Fruit fly (Drosophila melanogaster) whole organism, embryonic: Measurements from ENCODE around the gene CG32945.

ENCODE experiments used
- Atf-2 ChIP-seq: fragments of 200-800 bp; sonication (Bioruptor generic); optimal IDR thresholded peaks from 2 replicates; lab custom pipeline; 2016; ENCODE audit warnings: missing biosample characterization, missing genetic modification characterization
- Awh ChIP-seq: fragments of 200-800 bp; sonication (Bioruptor generic); IDR thresholded peaks from 2 replicates; pipeline ENCODE4, ENCODE4 v1.3.6; 2022; ENCODE audit warnings: missing biosample characterization, missing genetic modification characterization
- CG18599 ChIP-seq: fragments of 200-800 bp; sonication (Bioruptor generic); optimal IDR thresholded peaks from 3 replicates; lab custom pipeline; 2017; ENCODE audit warnings: missing biosample characterization, missing genetic modification characterization, mild to moderate bottlenecking, moderate library complexity, missing genetic modification reagents
- CG2120 ChIP-seq: fragments of 200-800 bp; sonication (Bioruptor generic); optimal IDR thresholded peaks from 3 replicates; lab custom pipeline; 2016; ENCODE audit warnings: missing biosample characterization, missing genetic modification characterization
- CG2199 ChIP-seq: fragments of 200-800 bp; sonication (Bioruptor generic); IDR thresholded peaks from 3 replicates; pipeline ENCODE4 v1.3.6; 2022; ENCODE audit warnings: missing biosample characterization, missing genetic modification characterization
- CG2678 ChIP-seq: fragments of 200-800 bp; sonication (Bioruptor generic); optimal IDR thresholded peaks from 3 replicates; lab custom pipeline; 2019; ENCODE audit warnings: missing biosample characterization, mild to moderate bottlenecking, missing genetic modification characterization, moderate library complexity
- CG32532 ChIP-seq: fragments of 200-800 bp; sonication (Bioruptor generic); IDR thresholded peaks from 2 replicates; pipeline ENCODE4 v1.3.6; 2022; ENCODE audit warnings: missing biosample characterization, missing genetic modification characterization
- CG4282 ChIP-seq: fragments of 200-800 bp; sonication (Bioruptor generic); optimal IDR thresholded peaks from 2 replicates; lab custom pipeline; 2016; ENCODE audit warnings: missing biosample characterization, missing genetic modification characterization
- CG6689 ChIP-seq: fragments of 200-800 bp; sonication (Bioruptor generic); IDR thresholded peaks from 2 replicates; pipeline ENCODE4 v1.3.6; 2022; ENCODE audit warnings: missing biosample characterization, missing genetic modification characterization
- CG9609 ChIP-seq: fragments of 200-800 bp; sonication (Bioruptor generic); optimal IDR thresholded peaks from 3 replicates; lab custom pipeline; 2016; ENCODE audit warnings: missing biosample characterization, missing genetic modification characterization
- D ChIP-seq, 2 experiments: fragments of 200-800 bp in 1 of 2; fragments of >200 bp in 1 of 2; sonication (Bioruptor generic) in 1 of 2; optimal IDR thresholded peaks; 2 replicates in 1 of 2; 3 replicates in 1 of 2; lab custom pipeline; 2017; ENCODE audit warnings: mild to moderate bottlenecking in 1 of 2, missing biosample characterization in 1 of 2, missing genetic modification characterization in 1 of 2, missing genetic modification reagents in 1 of 2
- D19A ChIP-seq: fragments of 200-800 bp; optimal IDR thresholded peaks from 3 replicates; lab custom pipeline; 2019; ENCODE audit warnings: missing biosample characterization, mild to moderate bottlenecking, missing genetic modification characterization, moderate library complexity
- Dad ChIP-seq: fragments of 200-800 bp; sonication (Bioruptor generic); optimal IDR thresholded peaks from 3 replicates; lab custom pipeline; 2016; ENCODE audit warnings: missing biosample characterization, missing genetic modification characterization
- Jarid2 ChIP-seq: fragments of 200-800 bp; sonication (Bioruptor generic); optimal IDR thresholded peaks from 3 replicates; lab custom pipeline; 2017; ENCODE audit warnings: mild to moderate bottlenecking, missing biosample characterization, missing genetic modification reagents, missing genetic modification characterization
- Meics ChIP-seq: fragments of 200-800 bp; sonication (Bioruptor generic); optimal IDR thresholded peaks from 2 replicates; lab custom pipeline; 2017; ENCODE audit warnings: missing biosample characterization, mild to moderate bottlenecking, missing genetic modification characterization
- Scr ChIP-seq: fragments of 200-800 bp; sonication (Bioruptor generic); IDR thresholded peaks from 2 replicates; pipeline ENCODE4 v1.3.6; 2022; ENCODE audit warnings: missing biosample characterization, missing genetic modification characterization; ENCODE audit not compliant: partially characterized antibody
- Spps ChIP-seq: fragments of 200-800 bp; sonication (Bioruptor generic); optimal IDR thresholded peaks from 2 replicates; lab custom pipeline; 2018; ENCODE audit warnings: missing biosample characterization, mild to moderate bottlenecking, missing genetic modification characterization
- Trl ChIP-seq, 3 experiments: fragments of >200 bp in 2 of 3; fragments of 200-800 bp in 1 of 3; sonication (Bioruptor generic) in 1 of 3; optimal IDR thresholded peaks; 2 replicates in 1 of 3; 3 replicates in 2 of 3; lab custom pipeline; 2016 to 2017; ENCODE audit warnings: missing biosample characterization in 1 of 3, missing genetic modification characterization in 1 of 3
- Xrp1 ChIP-seq: fragments of 200-800 bp; sonication (Bioruptor generic); IDR thresholded peaks from 2 replicates; pipeline ENCODE4 v1.3.6; 2022; ENCODE audit warnings: missing biosample characterization, missing genetic modification characterization
- ac ChIP-seq: fragments of 200-800 bp; sonication (Bioruptor generic); optimal IDR thresholded peaks from 3 replicates; lab custom pipeline; 2017; ENCODE audit warnings: missing biosample characterization, mild to moderate bottlenecking, missing genetic modification characterization
- gem ChIP-seq: fragments of 200-800 bp; sonication (Bioruptor generic); optimal IDR thresholded peaks from 2 replicates; lab custom pipeline; 2019; ENCODE audit warnings: missing biosample characterization, mild to moderate bottlenecking, missing genetic modification characterization, moderate library complexity
- ham ChIP-seq: fragments of 200-800 bp; sonication (Bioruptor generic); IDR thresholded peaks from 2 replicates; pipeline ENCODE4 v1.3.6; 2022; ENCODE audit warnings: missing biosample characterization, missing genetic modification characterization
- knrl ChIP-seq: fragments of 200-800 bp; sonication (Bioruptor generic); IDR thresholded peaks from 3 replicates; pipeline ENCODE4 v1.3.6; 2022; ENCODE audit warnings: missing biosample characterization, missing genetic modification characterization; ENCODE audit not compliant: partially characterized antibody
- lola ChIP-seq, 3 experiments: fragments of >200 bp in 2 of 3; fragments of 200-800 bp in 1 of 3; sonication (Bioruptor generic) in 1 of 3; optimal IDR thresholded peaks; 2 replicates each; lab custom pipeline; 2017 to 2019; ENCODE audit warnings: missing biosample characterization in 3 of 3, missing genetic modification characterization in 3 of 3, mild to moderate bottlenecking in 1 of 3, moderate library complexity in 1 of 3
- nau ChIP-seq: fragments of 200-800 bp; sonication (Bioruptor generic); optimal IDR thresholded peaks from 3 replicates; lab custom pipeline; 2017; ENCODE audit warnings: missing biosample characterization, mild to moderate bottlenecking, missing genetic modification characterization, missing genetic modification reagents
- nerfin-2 ChIP-seq: fragments of 200-800 bp; sonication (Bioruptor generic); IDR thresholded peaks from 2 replicates; pipeline ENCODE4 v1.3.6; 2022; ENCODE audit warnings: missing biosample characterization, missing genetic modification characterization; ENCODE audit not compliant: partially characterized antibody
- pan ChIP-seq, 4 experiments: fragments of >200 bp in 3 of 4; fragments of 200-800 bp in 1 of 4; sonication (Bioruptor generic) in 1 of 4; optimal IDR thresholded peaks in 3 of 4; IDR thresholded peaks in 1 of 4; 2 replicates each; pipeline versions ENCODE4 v1.3.6 to Lab custom; 2017 to 2022; ENCODE audit warnings: missing biosample characterization in 2 of 4, missing genetic modification characterization in 2 of 4, mixed read lengths in 1 of 4
- repo ChIP-seq: fragments of 200-800 bp; sonication (Bioruptor generic); optimal IDR thresholded peaks from 2 replicates; lab custom pipeline; 2016; ENCODE audit warnings: missing biosample characterization, missing genetic modification characterization
- rib ChIP-seq: fragments of 200-800 bp; sonication (Bioruptor generic); IDR thresholded peaks from 2 replicates; pipeline ENCODE4 v1.3.6; 2022; ENCODE audit warnings: missing biosample characterization, missing genetic modification characterization
- sens ChIP-seq: fragments of 200-800 bp; sonication (Bioruptor generic); peaks from one replicate; lab custom pipeline; 2016; ENCODE audit warnings: missing biosample characterization, missing genetic modification characterization
- stwl ChIP-seq: fragments of 200-800 bp; sonication (Bioruptor generic); optimal IDR thresholded peaks from 3 replicates; lab custom pipeline; 2018; ENCODE audit warnings: missing biosample characterization, mild to moderate bottlenecking, missing genetic modification characterization, moderate library complexity
- tin ChIP-seq: fragments of 200-800 bp; sonication (Bioruptor generic); optimal IDR thresholded peaks from 3 replicates; lab custom pipeline; 2016; ENCODE audit warnings: missing biosample characterization, missing genetic modification characterization
- tll ChIP-seq, 2 experiments: fragments of 200-800 bp in 1 of 2; fragments of >200 bp in 1 of 2; sonication (Bioruptor generic) in 1 of 2; optimal IDR thresholded peaks; 2 replicates each; lab custom pipeline; 2017 to 2019; ENCODE audit warnings: missing biosample characterization in 2 of 2, missing genetic modification characterization in 2 of 2, mild to moderate bottlenecking in 1 of 2, moderate library complexity in 1 of 2
- vfl ChIP-seq: fragments of 200-800 bp; sonication (Bioruptor generic); optimal IDR thresholded peaks from 2 replicates; lab custom pipeline; 2016; ENCODE audit warnings: missing biosample characterization, missing genetic modification characterization
- zen ChIP-seq: fragments of 200-800 bp; sonication (Bioruptor generic); optimal IDR thresholded peaks from 3 replicates; lab custom pipeline; 2018; ENCODE audit warnings: missing biosample characterization, mild to moderate bottlenecking, missing genetic modification characterization, moderate library complexity
- zf30C ChIP-seq: fragments of 200-800 bp; sonication (Bioruptor generic); optimal IDR thresholded peaks from 3 replicates; lab custom pipeline; 2018; ENCODE audit warnings: missing biosample characterization, mild to moderate bottlenecking, missing genetic modification characterization

Gene CG32945

dm6 chr3R:4601887-4602531, 23.6 kb upstream of the CG32945 start (continued):
- TF ChIP-seq D19A (tag; lab: Kevin White, UChicago) = peak; percentile 18
- peak; percentile 43 for TF ChIP-seq zen (tag; lab: Kevin White, UChicago)
- TF ChIP-seq gem (tag; lab: Kevin White, UChicago) = peak; percentile 29
- no peak for TF ChIP-seq knrl (GFP tag; lab: Robert Waterston, UW)
- peak in 1 of 2 experiments; percentile 67 for TF ChIP-seq pan (optimal IDR thresholded peaks at IDR 0.05; lab: Kevin White, UChicago)
- TF ChIP-seq pan (GFP tag; optimal IDR thresholded peaks at IDR 0.05 in 1 of 2, IDR thresholded peaks at IDR 0.05 in 1 of 2) = peak in 1 of 2 experiments; percentile 40
- TF ChIP-seq Xrp1 (GFP tag; lab: Robert Waterston, UW) = peak; percentile 24; the same call in 1 of the 2 replicates
- peak; percentile 79; the same call in 1 of the 3 replicates for TF ChIP-seq CG2199 (GFP tag; lab: Robert Waterston, UW)
- peak in 1 of 2 experiments; percentile 15 for TF ChIP-seq tll (GFP tag; optimal IDR thresholded peaks at IDR 0.05; lab: Kevin White, UChicago)
- TF ChIP-seq CG9609 (GFP tag; lab: Kevin White, UChicago) = no peak
- no peak for TF ChIP-seq Scr (GFP tag; lab: Robert Waterston, UW)
- no peak for TF ChIP-seq ham (GFP tag; lab: Robert Waterston, UW)
- peak; percentile 35 for TF ChIP-seq CG2120 (GFP tag; lab: Kevin White, UChicago)
- no peak for TF ChIP-seq tin (GFP tag; lab: Kevin White, UChicago)
- no peak for TF ChIP-seq nau (GFP tag; lab: Kevin White, UChicago)
- TF ChIP-seq repo (GFP tag; lab: Kevin White, UChicago) = no peak
- TF ChIP-seq CG18599 (GFP tag; lab: Kevin White, UChicago) = peak; percentile 38
- TF ChIP-seq D (optimal IDR thresholded peaks at IDR 0.05; lab: Kevin White, UChicago) = no peak
- peak; percentile 31 for TF ChIP-seq D (GFP tag; optimal IDR thresholded peaks at IDR 0.05; lab: Kevin White, UChicago)
- TF ChIP-seq Dad (GFP tag; lab: Kevin White, UChicago) = no peak
- no peak for TF ChIP-seq rib (GFP tag; lab: Robert Waterston, UW)
- peak; percentile 16 for TF ChIP-seq Meics (GFP tag; lab: Kevin White, UChicago)
- TF ChIP-seq CG6689 (GFP tag; lab: Robert Waterston, UW) = no peak
- TF ChIP-seq Spps (tag; lab: Kevin White, UChicago) = no peak
- peak; percentile 82 for TF ChIP-seq ac (GFP tag; lab: Kevin White, UChicago)
- peak in 1 of 3 experiments; percentile 40 for TF ChIP-seq lola (GFP tag; optimal IDR thresholded peaks at IDR 0.05; lab: Kevin White, UChicago)
- TF ChIP-seq Atf-2 (GFP tag; lab: Kevin White, UChicago) = no peak
- no peak for TF ChIP-seq CG4282 (GFP tag; lab: Kevin White, UChicago)
- TF ChIP-seq, all 482 proteins: peak for 28

- TF ChIP-seq stwl (tag; lab: Kevin White, UChicago) (peak; percentile 51), pan (optimal IDR thresholded peaks at IDR 0.05; lab: Kevin White, UChicago) (no peak), pan (GFP tag; optimal IDR thresholded peaks at IDR 0.05 in 1 of 2, IDR thresholded peaks at IDR 0.05 in 1 of 2) (no peak), sens (GFP tag; lab: Kevin White, UChicago) (peak; percentile 66), CG2678 (no peak), Trl (optimal IDR thresholded peaks at IDR 0.05; lab: Kevin White, UChicago) (peak; percentile 30 to 56), Trl (GFP tag; optimal IDR thresholded peaks at IDR 0.05; lab: Kevin White, UChicago) (no peak), Awh (GFP tag; lab: Robert Waterston, UW) (no peak), CG2199 (GFP tag; lab: Robert Waterston, UW) (peak; percentile 99), vfl (GFP tag; lab: Kevin White, UChicago) (no peak), nerfin-2 (GFP tag; lab: Robert Waterston, UW) (no peak), Jarid2 (GFP tag; lab: Kevin White, UChicago) (peak; percentile 27), CG32532 (GFP tag; lab: Robert Waterston, UW) (no peak), zf30C (GFP tag; lab: Kevin White, UChicago) (no peak)
These were observed 21.2 kb upstream of the CG32945 start for dm6 chr3R:4599624-4600023.
